Worm (Caenorhabditis elegans): ENCODE results near the gene acr-21.
A peak's percentile ranks its signal among the peaks of the same experiment; 100 is the strongest.

acr-21 gene

ce11 chrIII:6607646-6608045 is 26.0 kb downstream of the acr-21 start:
- no peak for TF ChIP-seq sptf-1 (tag; optimal IDR thresholded peaks at IDR 0.05)
- no peak for TF ChIP-seq nhr-12 (tag; optimal IDR thresholded peaks at IDR 0.05)
- no peak for TF ChIP-seq zip-4 (GFP tag; optimal IDR thresholded peaks at IDR 0.05)
- no peak for TF ChIP-seq efl-1 (optimal IDR thresholded peaks at IDR 0.05)
- peak in 1 of 2 experiments; percentile 62 for TF ChIP-seq efl-1 (GFP tag; optimal IDR thresholded peaks at IDR 0.05 in 1 of 2)
- TF ChIP-seq nhr-47 (tag; optimal IDR thresholded peaks at IDR 0.05) = no peak
- no peak for TF ChIP-seq hpl-2 (GFP tag; optimal IDR thresholded peaks at IDR 0.05)

- peak; percentile 97 to 98 for TF ChIP-seq lin-35 (GFP tag; optimal IDR thresholded peaks at IDR 0.05)
- TF ChIP-seq snu-23 (GFP tag; optimal IDR thresholded peaks at IDR 0.05) = peak; percentile 91
- peak; percentile 74 for TF ChIP-seq isw-1 (GFP tag; IDR thresholded peaks at IDR 0.05)
- peak; percentile 82 for TF ChIP-seq swsn-7 (tag; optimal IDR thresholded peaks at IDR 0.05)
- no peak for TF ChIP-seq sup-37 (GFP tag; optimal IDR thresholded peaks at IDR 0.05)
- peak; percentile 88 for TF ChIP-seq skn-1 (tag; optimal IDR thresholded peaks at IDR 0.05)
- peak; percentile 64 to 90 (median 78) for TF ChIP-seq ceh-82 (tag; optimal IDR thresholded peaks at IDR 0.05)
- TF ChIP-seq nhr-71 (tag; optimal IDR thresholded peaks at IDR 0.05) = peak; percentile 91
- no peak for TF ChIP-seq unc-62 (GFP tag; optimal IDR thresholded peaks at IDR 0.05)
- TF ChIP-seq aly-2 (tag; optimal IDR thresholded peaks at IDR 0.05) = peak; percentile 28
- peak; percentile 100 for TF ChIP-seq nhr-19 (GFP tag; conservative IDR thresholded peaks at IDR 0.05)
- peak; percentile 57 for TF ChIP-seq unc-130 (tag; optimal IDR thresholded peaks at IDR 0.05)
- no peak for TF ChIP-seq nhr-84 (tag; optimal IDR thresholded peaks at IDR 0.05)
- no peak for TF ChIP-seq pqm-1 (tag; optimal IDR thresholded peaks at IDR 0.05)
- peak; percentile 84 for TF ChIP-seq mep-1 (tag; optimal IDR thresholded peaks at IDR 0.05)
- peak; percentile 9 for TF ChIP-seq pax-3 (tag; optimal IDR thresholded peaks at IDR 0.05)
- TF ChIP-seq tlp-1 (tag; optimal IDR thresholded peaks at IDR 0.05) = no peak
- TF ChIP-seq hpl-2 (GFP tag; optimal IDR thresholded peaks at IDR 0.05) = peak; percentile 23
- TF ChIP-seq nhr-90 (tag; optimal IDR thresholded peaks at IDR 0.05; ENCODE audit: poor library complexity) = peak; percentile 82
- TF ChIP-seq nhr-85 (tag) = peak; percentile 92
- peak in 2 of 6 experiments; percentile 65 to 78 for TF ChIP-seq elt-3 (tag; optimal IDR thresholded peaks at IDR 0.05)
- TF ChIP-seq dpl-1 (GFP tag; optimal IDR thresholded peaks at IDR 0.05) = peak; percentile 95 to 97 (median 95)
- TF ChIP-seq unc-86 (tag; optimal IDR thresholded peaks at IDR 0.05) = peak; percentile 63
- TF ChIP-seq lsy-2 (tag; optimal IDR thresholded peaks at IDR 0.05) = peak; percentile 86 to 93
- TF ChIP-seq ceh-8 (GFP tag; optimal IDR thresholded peaks at IDR 0.05) = no peak
- TF ChIP-seq tbx-2 (tag; optimal IDR thresholded peaks at IDR 0.05) = peak; percentile 87
- TF ChIP-seq vab-15 (tag; optimal IDR thresholded peaks at IDR 0.05) = no peak
- peak; percentile 85 to 97 for TF ChIP-seq efl-1 (optimal IDR thresholded peaks at IDR 0.05)
- peak; percentile 96 to 99 for TF ChIP-seq efl-1 (GFP tag; optimal IDR thresholded peaks at IDR 0.05 in 1 of 2)
- no peak for TF ChIP-seq grh-1 (GFP tag; IDR thresholded peaks at IDR 0.05)
- TF ChIP-seq F16B12.6 (tag; optimal IDR thresholded peaks at IDR 0.05) = peak; percentile 63
- TF ChIP-seq xbp-1 (tag; optimal IDR thresholded peaks at IDR 0.05) = peak; percentile 86
- no peak for TF ChIP-seq ama-1 (optimal IDR thresholded peaks at IDR 0.05)
- TF ChIP-seq fkh-10 (GFP tag; optimal IDR thresholded peaks at IDR 0.05) = no peak
- peak; percentile 87 for TF ChIP-seq nhr-47 (tag; optimal IDR thresholded peaks at IDR 0.05)
- TF ChIP-seq alr-1 (tag; optimal IDR thresholded peaks at IDR 0.05; ENCODE audit: borderline replicate concordance) = no peak
- TF ChIP-seq mef-2 (tag; optimal IDR thresholded peaks at IDR 0.05) = no peak
- no peak for TF ChIP-seq ztf-11 (tag; optimal IDR thresholded peaks at IDR 0.05)
- peak; percentile 83 for TF ChIP-seq lin-14 (GFP tag; optimal IDR thresholded peaks at IDR 0.05)
- no peak for TF ChIP-seq fos-1 (tag; optimal IDR thresholded peaks at IDR 0.05)
- TF ChIP-seq irx-1 (tag; optimal IDR thresholded peaks at IDR 0.05) = peak; percentile 69
- peak; percentile 31 for TF ChIP-seq sox-4 (tag; optimal IDR thresholded peaks at IDR 0.05)
- no peak for TF ChIP-seq ceh-63 (GFP tag; optimal IDR thresholded peaks at IDR 0.05)
- TF ChIP-seq C16A3.4 (tag; optimal IDR thresholded peaks at IDR 0.05) = peak; percentile 86
- TF ChIP-seq rnt-1 (tag; optimal IDR thresholded peaks at IDR 0.05) = peak; percentile 86
- TF ChIP-seq nhr-28 (tag; optimal IDR thresholded peaks at IDR 0.05) = no peak
- peak; percentile 87 for TF ChIP-seq nhr-20 (tag; optimal IDR thresholded peaks at IDR 0.05)
These were observed 26.5 kb downstream of the acr-21 start, which contains the start of the genes mdh-2 and F20H11.4 for ce11 chrIII:6608101-6608672. Gene mdh-2 (minus strand): TSS chrIII:6608106. Gene F20H11.4 (plus strand): TSS chrIII:6608622.

All from whole organism, L1 larva.